Worm (Caenorhabditis elegans) whole organism, L3 larva: ENCODE data around the gene srh-167.

Experiments used
- R02D3.7 ChIP-seq: fragments of 150-350 bp; optimal IDR thresholded peaks from 2 replicates; lab custom pipeline; 2014; ENCODE audit warnings: missing biosample characterization, missing genetic modification characterization
- ZK546.5 ChIP-seq: sonication (generic microtip); optimal IDR thresholded peaks from 2 replicates; lab custom pipeline; 2017; ENCODE audit warnings: missing biosample characterization, missing genetic modification characterization
- aly-2 ChIP-seq: fragments of 150-350 bp; optimal IDR thresholded peaks from 2 replicates; lab custom pipeline; 2014; ENCODE audit warnings: missing biosample characterization, missing genetic modification characterization
- ama-1 ChIP-seq: fragments of 150-350 bp; optimal IDR thresholded peaks from 2 replicates; lab custom pipeline; 2018
- ceh-16 ChIP-seq: sonication (generic microtip); optimal IDR thresholded peaks from 2 replicates; lab custom pipeline; 2017; ENCODE audit warnings: missing biosample characterization, missing genetic modification characterization
- ceh-28 ChIP-seq: fragments of 150-350 bp; optimal IDR thresholded peaks from 2 replicates; lab custom pipeline; 2014; ENCODE audit warnings: missing biosample characterization, missing genetic modification reagents, missing genetic modification characterization
- ceh-82 ChIP-seq: fragments of 150-350 bp; optimal IDR thresholded peaks from 2 replicates; lab custom pipeline; 2014; ENCODE audit warnings: missing biosample characterization, missing genetic modification characterization
- ceh-9 ChIP-seq: sonication (generic microtip); optimal IDR thresholded peaks from 2 replicates; lab custom pipeline; 2018; ENCODE audit warnings: missing biosample characterization, missing genetic modification characterization
- daf-12 ChIP-seq: fragments of 150-350 bp; optimal IDR thresholded peaks from 2 replicates; lab custom pipeline; 2014; ENCODE audit warnings: missing biosample characterization, missing genetic modification reagents, missing genetic modification characterization
- egl-27 ChIP-seq: sonication (generic microtip); optimal IDR thresholded peaks from 4 replicates; lab custom pipeline; 2017; ENCODE audit warnings: missing biosample characterization, missing genetic modification reagents, missing genetic modification characterization
- egl-5 ChIP-seq: fragments of 150-350 bp; optimal IDR thresholded peaks from 2 replicates; lab custom pipeline; 2017; ENCODE audit warnings: missing biosample characterization, missing genetic modification reagents, missing genetic modification characterization, inconsistent platforms
- elt-1 ChIP-seq: fragments of 150-350 bp; optimal IDR thresholded peaks from 2 replicates; lab custom pipeline; 2014; ENCODE audit warnings: missing biosample characterization, missing genetic modification characterization
- elt-2 ChIP-seq: sonication (generic microtip); optimal IDR thresholded peaks from 2 replicates; lab custom pipeline; 2016; ENCODE audit warnings: missing genetic modification reagents, mild to moderate bottlenecking, missing genetic modification characterization, missing compliant biosample characterization
- elt-3 ChIP-seq, 3 experiments: fragments of 150-350 bp in 1 of 3; sonication (generic microtip) in 2 of 3; optimal IDR thresholded peaks; 2 replicates in 2 of 3; 4 replicates in 1 of 3; lab custom pipeline; 2014 to 2017; ENCODE audit warnings: missing biosample characterization in 3 of 3, missing genetic modification characterization in 3 of 3
- eor-1 ChIP-seq, 2 experiments: fragments of 150-350 bp; optimal IDR thresholded peaks; 2 replicates each; lab custom pipeline; 2014 to 2018; ENCODE audit warnings: missing biosample characterization in 2 of 2, missing genetic modification characterization in 2 of 2
- fkh-10 ChIP-seq: sonication (generic microtip); optimal IDR thresholded peaks from 2 replicates; lab custom pipeline; 2017; ENCODE audit warnings: missing biosample characterization, missing genetic modification reagents, missing genetic modification characterization
- fkh-2 ChIP-seq: fragments of 150-350 bp; optimal IDR thresholded peaks from 2 replicates; lab custom pipeline; 2014; ENCODE audit warnings: missing biosample characterization, missing genetic modification reagents, missing genetic modification characterization
- fos-1 ChIP-seq: fragments of 150-350 bp; optimal IDR thresholded peaks from 2 replicates; lab custom pipeline; 2014; ENCODE audit warnings: missing biosample characterization, missing genetic modification characterization
- hmg-11 ChIP-seq: sonication (generic microtip); optimal IDR thresholded peaks from 2 replicates; lab custom pipeline; 2016; ENCODE audit warnings: missing genetic modification characterization, missing compliant biosample characterization
- jun-1 ChIP-seq: fragments of 150-350 bp; optimal IDR thresholded peaks from 2 replicates; lab custom pipeline; 2014; ENCODE audit warnings: missing biosample characterization, missing genetic modification reagents, missing genetic modification characterization
- lin-15B ChIP-seq: fragments of 150-350 bp; optimal IDR thresholded peaks from 2 replicates; lab custom pipeline; 2014; ENCODE audit warnings: missing biosample characterization, missing genetic modification characterization
- lin-39 ChIP-seq: fragments of 150-350 bp; optimal IDR thresholded peaks from 2 replicates; lab custom pipeline; 2018; ENCODE audit warnings: missing biosample characterization, missing genetic modification reagents, missing genetic modification characterization
- lsy-12 ChIP-seq: sonication (generic microtip); optimal IDR thresholded peaks from 2 replicates; lab custom pipeline; 2016; ENCODE audit warnings: mild to moderate bottlenecking, missing genetic modification characterization, missing compliant biosample characterization
- mdl-1 ChIP-seq: fragments of 150-350 bp; optimal IDR thresholded peaks from 2 replicates; lab custom pipeline; 2014; ENCODE audit warnings: missing biosample characterization, missing genetic modification characterization
- mml-1 ChIP-seq: fragments of 150-350 bp; sonication (generic microtip); optimal IDR thresholded peaks from 3 replicates; lab custom pipeline; 2014; ENCODE audit warnings: missing biosample characterization, missing genetic modification characterization
- nfya-1 ChIP-seq: sonication (generic microtip); optimal IDR thresholded peaks from 2 replicates; lab custom pipeline; 2017; ENCODE audit warnings: missing genetic modification characterization, mild to moderate bottlenecking, missing compliant biosample characterization, antibody characterized with exemption, moderate library complexity; ENCODE audit not compliant: insufficient read depth
- nhr-11 ChIP-seq: fragments of 150-350 bp; optimal IDR thresholded peaks from 2 replicates; lab custom pipeline; 2014; ENCODE audit warnings: missing biosample characterization, missing genetic modification characterization
- nhr-12 ChIP-seq: fragments of 150-350 bp; optimal IDR thresholded peaks from 2 replicates; lab custom pipeline; 2014; ENCODE audit warnings: missing biosample characterization, missing genetic modification characterization
- nhr-23 ChIP-seq: fragments of 150-350 bp; optimal IDR thresholded peaks from 2 replicates; lab custom pipeline; 2014; ENCODE audit warnings: missing biosample characterization, missing genetic modification reagents, missing genetic modification characterization
- nhr-237 ChIP-seq: fragments of 150-350 bp; optimal IDR thresholded peaks from 2 replicates; lab custom pipeline; 2014; ENCODE audit warnings: missing biosample characterization, missing genetic modification characterization
- nhr-25 ChIP-seq: sonication (generic microtip); optimal IDR thresholded peaks from 2 replicates; lab custom pipeline; 2017; ENCODE audit warnings: missing biosample characterization, missing genetic modification characterization
- nhr-28 ChIP-seq: fragments of 150-350 bp; optimal IDR thresholded peaks from 2 replicates; lab custom pipeline; 2014; ENCODE audit warnings: missing biosample characterization, missing genetic modification characterization
- nhr-43 ChIP-seq: sonication (generic microtip); optimal IDR thresholded peaks from 2 replicates; lab custom pipeline; 2016; ENCODE audit warnings: mild to moderate bottlenecking, missing genetic modification characterization, missing compliant biosample characterization; ENCODE audit not compliant: poor library complexity, severe bottlenecking
- nhr-67 ChIP-seq: fragments of 150-350 bp; optimal IDR thresholded peaks from 2 replicates; lab custom pipeline; 2014; ENCODE audit warnings: missing biosample characterization, missing genetic modification characterization
- nhr-76 ChIP-seq: fragments of 150-350 bp; sonication (generic microtip); optimal IDR thresholded peaks from 5 replicates; lab custom pipeline; 2014; ENCODE audit warnings: missing biosample characterization, missing genetic modification characterization
- nhr-77 ChIP-seq: fragments of 150-350 bp; optimal IDR thresholded peaks from 2 replicates; lab custom pipeline; 2014; ENCODE audit warnings: missing biosample characterization, missing genetic modification characterization
- pha-4 ChIP-seq: fragments of 150-350 bp; optimal IDR thresholded peaks from 2 replicates; lab custom pipeline; 2014; ENCODE audit warnings: missing biosample characterization, missing genetic modification reagents, missing genetic modification characterization
- pqm-1 ChIP-seq: fragments of 150-350 bp; optimal IDR thresholded peaks from 2 replicates; lab custom pipeline; 2017; ENCODE audit warnings: missing biosample characterization, missing genetic modification characterization, inconsistent platforms
- sea-2 ChIP-seq: fragments of 150-350 bp; sonication (generic microtip); optimal IDR thresholded peaks from 4 replicates; lab custom pipeline; 2014; ENCODE audit warnings: missing biosample characterization, missing genetic modification reagents, missing genetic modification characterization
- skn-1 ChIP-seq: fragments of 150-350 bp; optimal IDR thresholded peaks from 2 replicates; lab custom pipeline; 2014; ENCODE audit warnings: missing biosample characterization, missing genetic modification characterization
- snpc-4 ChIP-seq: fragments of 150-350 bp; optimal IDR thresholded peaks from 2 replicates; lab custom pipeline; 2014; ENCODE audit warnings: missing biosample characterization, missing genetic modification characterization
- tbx-2 ChIP-seq: sonication (generic microtip); optimal IDR thresholded peaks from 2 replicates; lab custom pipeline; 2016; ENCODE audit warnings: mild to moderate bottlenecking, missing genetic modification characterization, missing compliant biosample characterization
- unc-39 ChIP-seq: sonication (generic microtip); optimal IDR thresholded peaks from 4 replicates; lab custom pipeline; 2017; ENCODE audit warnings: missing biosample characterization, missing genetic modification characterization
- unc-62 ChIP-seq: fragments of 150-350 bp; sonication (generic microtip); optimal IDR thresholded peaks from 4 replicates; lab custom pipeline; 2014; ENCODE audit warnings: missing biosample characterization, missing genetic modification reagents, missing genetic modification characterization
- zag-1 ChIP-seq: fragments of 150-350 bp; optimal IDR thresholded peaks from 2 replicates; lab custom pipeline; 2014; ENCODE audit warnings: missing biosample characterization, missing genetic modification characterization
- ztf-11 ChIP-seq: fragments of 150-350 bp; optimal IDR thresholded peaks from 2 replicates; lab custom pipeline; 2014; ENCODE audit warnings: missing biosample characterization, missing genetic modification characterization
- ztf-4 ChIP-seq: fragments of 150-350 bp; optimal IDR thresholded peaks from 2 replicates; lab custom pipeline; 2014; ENCODE audit warnings: missing biosample characterization, missing genetic modification characterization

srh-167 gene

DNA sequence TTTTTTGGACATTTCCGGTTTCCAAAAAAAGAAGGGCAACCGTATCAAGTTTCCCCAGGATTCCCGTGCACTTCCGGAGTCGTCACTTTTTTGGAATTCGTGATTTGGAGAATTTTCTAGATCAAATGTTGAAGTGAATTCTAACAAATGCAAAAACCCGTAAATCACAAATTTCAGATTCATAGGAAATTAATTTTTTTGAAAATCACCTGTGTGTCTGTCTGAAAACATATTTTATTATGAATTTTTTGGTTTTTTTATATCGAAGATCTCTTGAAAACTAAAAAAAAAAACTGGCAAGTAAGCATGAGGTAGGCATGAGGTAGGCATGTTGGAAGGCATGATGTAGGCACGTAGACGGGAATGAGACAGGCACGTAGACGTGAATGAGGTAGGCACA, 16.5 kb downstream of the srh-167 start:
- TF ChIP-seq pha-4 (tag; lab: Kevin White, UChicago) (no peak), ceh-28 (no peak), sea-2 (GFP tag; lab: Kevin White, UChicago) (no peak), egl-5 (tag; lab: Kevin White, UChicago) (no peak), pqm-1 (tag; lab: Kevin White, UChicago) (no peak), nhr-12 (tag; lab: Kevin White, UChicago) (no peak), eor-1 (tag; optimal IDR thresholded peaks at IDR 0.05; lab: Kevin White, UChicago) (no peak), nhr-23 (no peak), nhr-77 (no peak), ztf-11 (tag; lab: Kevin White, UChicago) (no peak), ceh-82 (tag; lab: Kevin White, UChicago) (no peak), nhr-28 (tag; lab: Kevin White, UChicago) (no peak), ama-1 (lab: Kevin White, UChicago) (no peak), lin-15B (tag; lab: Kevin White, UChicago) (no peak), snpc-4 (tag; lab: Kevin White, UChicago) (no peak)
- TF ChIP-seq, all 47 proteins: peak for 0

DNA sequence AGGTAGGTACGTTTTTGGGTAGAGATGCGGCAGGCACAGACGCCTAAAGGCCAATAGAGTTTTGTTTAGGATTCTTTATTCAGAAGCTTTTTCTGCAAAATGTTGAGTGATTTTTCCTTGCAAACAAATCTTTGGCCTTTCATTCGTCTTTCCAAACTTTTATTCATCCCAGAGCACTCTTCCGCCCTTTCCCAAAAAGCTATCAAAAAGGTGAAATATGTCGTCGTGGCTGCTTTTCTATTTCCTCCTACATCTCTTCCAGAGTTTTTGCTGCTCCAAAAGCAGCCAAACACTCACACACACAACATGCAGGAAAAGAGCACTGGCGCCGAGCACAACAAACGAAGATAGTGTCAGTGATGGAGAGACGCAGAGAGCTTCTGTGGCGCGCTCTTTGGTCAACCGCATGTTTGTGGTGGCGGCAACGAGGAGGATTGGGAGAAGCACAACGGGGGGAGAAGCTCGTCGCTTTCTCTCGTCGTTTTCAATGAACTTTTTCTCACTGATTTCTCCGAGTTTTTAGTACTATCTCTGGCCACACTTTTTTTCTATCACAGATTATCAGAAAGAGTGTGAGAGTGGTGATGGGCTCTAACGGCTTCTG, 17.4 kb downstream of the srh-167 start:
- TF ChIP-seq nhr-12 (tag; lab: Kevin White, UChicago), result no peak
- no peak for TF ChIP-seq nhr-76 (tag; lab: Kevin White, UChicago)
- TF ChIP-seq ZK546.5 (tag; lab: Kevin White, UChicago), result no peak
- no peak for TF ChIP-seq nhr-237 (tag; lab: Kevin White, UChicago)
- no peak for TF ChIP-seq unc-62 (GFP tag; lab: Kevin White, UChicago)
- TF ChIP-seq nhr-28 (tag; lab: Kevin White, UChicago), result no peak
- no peak for TF ChIP-seq skn-1
- TF ChIP-seq lin-39, result peak; percentile 55
- TF ChIP-seq unc-39 (tag; lab: Kevin White, UChicago), result no peak
- TF ChIP-seq snpc-4 (tag; lab: Kevin White, UChicago), result peak; percentile 65
- peak; percentile 70 for TF ChIP-seq pha-4 (tag; lab: Kevin White, UChicago)
- TF ChIP-seq nhr-25 (tag; lab: Kevin White, UChicago), result no peak
- peak; percentile 2 for TF ChIP-seq egl-5 (tag; lab: Kevin White, UChicago)
- no peak for TF ChIP-seq nhr-43 (tag; lab: Kevin White, UChicago)
- TF ChIP-seq sea-2 (GFP tag; lab: Kevin White, UChicago), result no peak
- TF ChIP-seq ztf-11 (tag; lab: Kevin White, UChicago), result no peak
- no peak for TF ChIP-seq fkh-2 (tag; lab: Kevin White, UChicago)
- TF ChIP-seq fkh-10, result peak; percentile 36
- no peak for TF ChIP-seq lsy-12
- no peak for TF ChIP-seq nhr-67 (tag; lab: Kevin White, UChicago)
- peak; percentile 87 for TF ChIP-seq nfya-1 (tag; lab: Kevin White, UChicago)
- TF ChIP-seq elt-3 (tag; optimal IDR thresholded peaks at IDR 0.05; lab: Kevin White, UChicago), result no peak
- no peak for TF ChIP-seq R02D3.7
- TF ChIP-seq elt-1 (tag; lab: Kevin White, UChicago), result no peak
- TF ChIP-seq ztf-4 (tag; lab: Kevin White, UChicago), result no peak
- no peak for TF ChIP-seq fos-1 (tag; lab: Kevin White, UChicago)
- TF ChIP-seq lin-15B (tag; lab: Kevin White, UChicago), result peak; percentile 45
- no peak for TF ChIP-seq mdl-1 (tag; lab: Kevin White, UChicago)
- no peak for TF ChIP-seq nhr-23
- no peak for TF ChIP-seq ceh-16 (tag; lab: Kevin White, UChicago)
- TF ChIP-seq ceh-28, result no peak
- no peak for TF ChIP-seq ceh-9 (tag; lab: Kevin White, UChicago)
- no peak for TF ChIP-seq nhr-77
- TF ChIP-seq daf-12 (tag; lab: Kevin White, UChicago), result no peak
- TF ChIP-seq aly-2 (tag; lab: Kevin White, UChicago), result no peak
- TF ChIP-seq eor-1 (tag; optimal IDR thresholded peaks at IDR 0.05; lab: Kevin White, UChicago), result no peak
- no peak for TF ChIP-seq mml-1 (tag; lab: Kevin White, UChicago)
- peak; percentile 38 for TF ChIP-seq pqm-1 (tag; lab: Kevin White, UChicago)
- no peak for TF ChIP-seq ceh-82 (tag; lab: Kevin White, UChicago)
- TF ChIP-seq ama-1 (lab: Kevin White, UChicago), result no peak
- TF ChIP-seq elt-2 (tag; lab: Kevin White, UChicago), result peak; percentile 53
- no peak for TF ChIP-seq zag-1 (tag; lab: Kevin White, UChicago)
- no peak for TF ChIP-seq jun-1 (tag; lab: Kevin White, UChicago)
- TF ChIP-seq tbx-2 (tag; lab: Kevin White, UChicago), result no peak
- peak; percentile 23 for TF ChIP-seq nhr-11 (tag; lab: Kevin White, UChicago)
- TF ChIP-seq egl-27 (tag; lab: Kevin White, UChicago), result no peak
- peak; percentile 64 for TF ChIP-seq hmg-11
- TF ChIP-seq, all 47 proteins: peak for 11
